Worm (Caenorhabditis elegans) whole organism, L3 larva: ENCODE measurements around the gene srd-12.

Experiments used
- R02D3.7 ChIP-seq: fragments of 150-350 bp; optimal IDR thresholded peaks from 2 replicates; lab custom pipeline; 2014; ENCODE audit warnings: missing biosample characterization, missing genetic modification characterization
- ztf-4 ChIP-seq: fragments of 150-350 bp; optimal IDR thresholded peaks from 2 replicates; lab custom pipeline; 2014; ENCODE audit warnings: missing biosample characterization, missing genetic modification characterization

DNA sequence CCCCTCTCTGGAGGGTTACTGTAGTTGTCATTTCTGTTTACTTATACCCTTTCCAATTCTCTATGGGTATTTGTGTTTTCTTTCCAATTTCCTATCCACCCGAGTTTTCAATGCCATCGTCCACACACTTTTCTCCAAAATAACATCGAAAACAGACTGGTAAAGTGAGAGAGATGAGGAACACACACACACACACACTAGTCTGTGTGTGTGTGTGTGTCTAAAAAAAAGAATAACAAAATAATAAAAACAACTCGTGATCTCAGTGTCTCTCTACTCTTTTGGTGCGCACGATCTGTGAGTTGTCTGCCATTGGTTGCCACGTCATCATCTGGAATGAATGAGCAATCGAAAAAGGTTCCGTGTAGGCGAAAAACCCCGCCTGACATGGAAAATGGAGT, 43.7 kb downstream of the srd-12 start:
- TF ChIP-seq ztf-4 (tag; lab: Kevin White, UChicago) = no peak
- TF ChIP-seq R02D3.7 (tag; lab: Kevin White, UChicago) = no peak
